Worm (Caenorhabditis elegans) whole organism, L2 larva: ENCODE measurements around the gene M110.7.

Experiments
- C34F6.9 ChIP-seq: fragments of 150-350 bp; optimal IDR thresholded peaks from 2 replicates; lab custom pipeline; 2014; ENCODE audit warnings: missing biosample characterization, missing genetic modification characterization
- F13H6.1 ChIP-seq: sonication (generic microtip); optimal IDR thresholded peaks from 2 replicates; lab custom pipeline; 2016; ENCODE audit warnings: missing genetic modification characterization, missing compliant biosample characterization
- R02D3.7 ChIP-seq: fragments of 150-350 bp; optimal IDR thresholded peaks from 2 replicates; lab custom pipeline; 2014; ENCODE audit warnings: missing biosample characterization, missing genetic modification characterization
- Y55F3AM.14 ChIP-seq: fragments of 200-800 bp; sonication (Bioruptor generic); optimal IDR thresholded peaks from 2 replicates; lab custom pipeline; 2018; ENCODE audit warnings: mild to moderate bottlenecking, missing genetic modification characterization, missing compliant biosample characterization
- alr-1 ChIP-seq: fragments of 150-350 bp; optimal IDR thresholded peaks from 2 replicates; lab custom pipeline; 2014; ENCODE audit warnings: missing biosample characterization, missing genetic modification characterization
- ama-1 ChIP-seq: fragments of 150-350 bp; optimal IDR thresholded peaks from 2 replicates; lab custom pipeline; 2018; ENCODE audit warnings: inconsistent platforms
- blmp-1 ChIP-seq: sonication (generic microtip); optimal IDR thresholded peaks from 2 replicates; lab custom pipeline; 2017; ENCODE audit warnings: missing genetic modification characterization, mild to moderate bottlenecking, missing compliant biosample characterization, antibody characterized with exemption, moderate library complexity; ENCODE audit not compliant: insufficient read depth
- crh-2 ChIP-seq: sonication (generic microtip); optimal IDR thresholded peaks from 2 replicates; lab custom pipeline; 2017; ENCODE audit warnings: missing biosample characterization, missing genetic modification characterization
- dmd-4 ChIP-seq: sonication (generic microtip); optimal IDR thresholded peaks from 2 replicates; lab custom pipeline; 2017; ENCODE audit warnings: missing biosample characterization, missing genetic modification characterization
- egl-27 ChIP-seq: sonication (generic microtip); optimal IDR thresholded peaks from 3 replicates; lab custom pipeline; 2017; ENCODE audit warnings: missing biosample characterization, missing genetic modification reagents, missing genetic modification characterization
- elt-3 ChIP-seq: sonication (generic microtip); optimal IDR thresholded peaks from 2 replicates; lab custom pipeline; 2017; ENCODE audit warnings: missing biosample characterization, missing genetic modification characterization
- fos-1 ChIP-seq: fragments of 150-350 bp; optimal IDR thresholded peaks from 2 replicates; lab custom pipeline; 2014; ENCODE audit warnings: missing biosample characterization, missing genetic modification characterization
- gmeb-1 ChIP-seq: fragments of 150-350 bp; optimal IDR thresholded peaks from 2 replicates; lab custom pipeline; 2014; ENCODE audit warnings: missing biosample characterization, missing genetic modification characterization
- lin-11 ChIP-seq: fragments of 150-350 bp; sonication (generic microtip); optimal IDR thresholded peaks from 2 replicates; lab custom pipeline; 2014; ENCODE audit warnings: missing biosample characterization, missing genetic modification characterization, inconsistent platforms, mixed read lengths
- lin-13 ChIP-seq: fragments of 150-350 bp; optimal IDR thresholded peaks from 2 replicates; lab custom pipeline; 2014; ENCODE audit warnings: missing biosample characterization, missing genetic modification reagents, missing genetic modification characterization
- lsy-2 ChIP-seq, 2 experiments: fragments of 150-350 bp in 1 of 2; sonication (generic microtip) in 1 of 2; optimal IDR thresholded peaks; 2 replicates each; lab custom pipeline; 2014 to 2017; ENCODE audit warnings: missing biosample characterization in 2 of 2, missing genetic modification characterization in 2 of 2
- mbf-1 ChIP-seq: sonication (generic microtip); optimal IDR thresholded peaks from 2 replicates; lab custom pipeline; 2017; ENCODE audit warnings: missing biosample characterization, missing genetic modification characterization
- nhr-10 ChIP-seq: sonication (generic microtip); optimal IDR thresholded peaks from 2 replicates; lab custom pipeline; 2017; ENCODE audit warnings: missing biosample characterization, missing genetic modification characterization
- nhr-11 ChIP-seq: fragments of 150-350 bp; optimal IDR thresholded peaks from 2 replicates; lab custom pipeline; 2014; ENCODE audit warnings: missing biosample characterization, missing genetic modification characterization
- nhr-129 ChIP-seq: fragments of 150-350 bp; optimal IDR thresholded peaks from 2 replicates; lab custom pipeline; 2014; ENCODE audit warnings: missing biosample characterization, missing genetic modification characterization
- nhr-21 ChIP-seq: fragments of 150-350 bp; optimal IDR thresholded peaks from 2 replicates; lab custom pipeline; 2014; ENCODE audit warnings: missing biosample characterization, missing genetic modification characterization
- nhr-237 ChIP-seq: fragments of 150-350 bp; optimal IDR thresholded peaks from 2 replicates; lab custom pipeline; 2014; ENCODE audit warnings: missing biosample characterization, missing genetic modification characterization
- nhr-25 ChIP-seq: fragments of 150-350 bp; sonication (generic microtip); optimal IDR thresholded peaks from 3 replicates; lab custom pipeline; 2014; ENCODE audit warnings: missing biosample characterization, missing genetic modification characterization
- nhr-6 ChIP-seq: fragments of 150-350 bp; optimal IDR thresholded peaks from 2 replicates; lab custom pipeline; 2014; ENCODE audit warnings: missing biosample characterization, missing genetic modification characterization
- sem-4 ChIP-seq: fragments of 150-350 bp; optimal IDR thresholded peaks from 2 replicates; lab custom pipeline; 2014; ENCODE audit warnings: missing biosample characterization, missing genetic modification reagents, missing genetic modification characterization
- skn-1 ChIP-seq: sonication (generic microtip); optimal IDR thresholded peaks from 2 replicates; lab custom pipeline; 2017; ENCODE audit warnings: missing biosample characterization, missing genetic modification characterization
- sma-3 ChIP-seq: sonication (generic microtip); optimal IDR thresholded peaks from 2 replicates; lab custom pipeline; 2016; ENCODE audit warnings: missing genetic modification reagents, missing genetic modification characterization, missing compliant biosample characterization
- sma-9 ChIP-seq, 2 experiments: fragments of 150-350 bp in 1 of 2; sonication (generic microtip) in 1 of 2; optimal IDR thresholded peaks; 2 replicates each; lab custom pipeline; 2014 to 2016; ENCODE audit warnings: missing genetic modification characterization in 2 of 2, mild to moderate bottlenecking in 1 of 2, missing biosample characterization in 1 of 2, missing compliant biosample characterization in 1 of 2, missing genetic modification reagents in 1 of 2, moderate library complexity in 1 of 2
- unc-55 ChIP-seq: fragments of 150-350 bp; sonication (generic microtip); optimal IDR thresholded peaks from 3 replicates; lab custom pipeline; 2014; ENCODE audit warnings: missing biosample characterization, missing genetic modification reagents, missing genetic modification characterization
- unc-62 ChIP-seq: fragments of 150-350 bp; optimal IDR thresholded peaks from 2 replicates; lab custom pipeline; 2014; ENCODE audit warnings: missing biosample characterization, missing genetic modification reagents, missing genetic modification characterization
- ztf-1 ChIP-seq: fragments of 200-800 bp; sonication (Bioruptor generic); conservative IDR thresholded peaks from 2 replicates; pipeline ENCODE4 v1.3.6; 2022; ENCODE audit warnings: missing genetic modification characterization, missing compliant biosample characterization
- ztf-11 ChIP-seq: sonication (generic microtip); optimal IDR thresholded peaks from 2 replicates; lab custom pipeline; 2017; ENCODE audit warnings: missing biosample characterization, missing genetic modification characterization

Gene M110.7

DNA sequence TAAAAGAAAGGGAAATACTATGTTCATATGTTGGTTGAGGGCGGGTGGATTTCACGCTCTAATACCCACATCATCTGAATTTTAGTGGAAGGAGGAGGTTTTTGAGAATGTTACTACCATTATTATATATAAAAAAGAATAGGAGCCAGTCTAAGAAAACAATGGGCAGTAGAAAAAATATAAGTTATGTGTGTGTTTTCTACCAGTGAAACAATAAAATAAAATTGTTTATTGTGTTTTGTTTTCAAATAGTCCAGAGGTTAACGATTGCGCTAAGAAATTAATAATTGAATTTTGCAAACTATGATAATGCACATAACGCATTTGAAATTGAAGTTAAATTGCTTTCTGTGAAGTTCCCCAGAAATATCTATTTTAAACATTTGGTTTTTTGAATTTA, 23.1 kb upstream of the M110.7 start, which contains the start of gene M110.8:
Gene M110.8, minus strand, starts transcription at position 101 of the 400 bp plus-strand sequence.
- TF ChIP-seq egl-27: no peak
- TF ChIP-seq nhr-11 (tag; lab: Kevin White, UChicago): no peak
- no peak for TF ChIP-seq ztf-11
- TF ChIP-seq unc-62 (GFP tag; lab: Kevin White, UChicago): no peak
- no peak for TF ChIP-seq Y55F3AM.14 (GFP tag; lab: Kevin White, UChicago)
- no peak for TF ChIP-seq nhr-25

DNA sequence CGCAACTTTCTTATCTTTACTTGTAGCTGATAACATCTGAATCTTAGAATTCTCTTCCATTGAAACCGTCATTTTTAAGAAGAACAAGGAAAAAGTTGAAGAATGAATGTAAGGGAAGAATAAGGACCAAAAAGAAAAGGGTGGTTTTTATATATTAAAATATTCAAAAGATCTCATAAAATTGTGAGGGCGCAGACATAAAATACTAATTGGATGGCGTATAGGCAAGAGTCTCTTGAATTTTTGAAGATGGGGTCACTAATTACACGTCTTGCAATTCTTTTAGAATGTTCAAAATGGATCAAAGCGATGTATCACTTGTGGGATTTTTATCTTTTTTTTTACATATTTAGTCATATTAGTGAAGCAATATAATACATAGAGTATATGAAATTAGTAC, 19.9 kb upstream of the M110.7 start, which contains the start of gene twk-3:
Gene twk-3, minus strand, starts transcription at position 101 of the 400 bp plus-strand sequence.
- TF ChIP-seq R02D3.7 (tag; lab: Kevin White, UChicago) (no peak), gmeb-1 (tag; lab: Kevin White, UChicago) (no peak)

DNA sequence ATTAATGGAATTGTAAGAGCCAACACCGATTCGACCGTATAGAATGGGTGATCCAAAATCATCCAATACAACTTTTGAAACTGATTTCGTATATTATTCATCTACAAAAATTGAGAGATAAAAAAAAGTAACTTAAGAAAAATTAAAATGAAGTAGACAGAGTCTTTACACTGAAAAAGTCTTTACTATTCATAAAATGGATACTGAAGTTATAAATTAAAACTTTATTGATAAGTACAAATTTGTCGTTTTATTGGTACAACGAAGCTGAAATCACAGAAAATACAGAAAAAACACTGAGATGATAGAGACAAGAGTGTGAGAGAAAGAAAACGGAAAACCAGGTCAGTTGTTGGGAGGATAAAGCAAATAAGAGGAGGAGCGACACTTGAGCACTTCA, 18.2 kb upstream of the M110.7 start, which contains the start of gene M110.10:
Gene M110.10, minus strand, starts transcription at position 101 of the 400 bp plus-strand sequence.
- TF ChIP-seq sma-3 (GFP tag; lab: Kevin White, UChicago) (no peak), skn-1 (tag; lab: Kevin White, UChicago) (no peak), unc-55 (no peak), mbf-1 (no peak), nhr-25 (no peak), blmp-1 (tag; lab: Kevin White, UChicago) (no peak), lin-13 (no peak), nhr-237 (tag; lab: Kevin White, UChicago) (no peak), nhr-10 (tag; lab: Kevin White, UChicago) (no peak), Y55F3AM.14 (GFP tag; lab: Kevin White, UChicago) (no peak), egl-27 (no peak), alr-1 (tag; lab: Kevin White, UChicago) (no peak), crh-2 (tag; lab: Kevin White, UChicago) (no peak)

DNA sequence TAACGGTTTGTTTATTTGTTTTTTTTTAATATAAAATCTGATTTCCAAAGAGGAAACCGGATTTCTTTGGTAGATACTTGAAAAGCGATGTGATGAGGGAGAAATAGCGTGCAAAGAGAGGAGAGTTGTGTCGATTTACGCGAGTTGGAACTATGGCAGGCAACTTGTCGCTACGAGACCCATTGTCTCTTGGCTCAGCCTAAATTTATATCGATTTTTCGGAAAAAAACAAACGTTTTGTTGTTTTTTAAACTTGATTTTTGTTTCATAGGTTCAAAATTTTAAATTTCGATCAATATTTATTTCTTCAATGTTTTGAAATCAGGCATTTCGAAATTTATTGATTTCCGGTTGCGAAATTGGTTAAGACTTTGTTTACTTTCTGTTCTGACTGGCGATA, 16.2 kb upstream of the M110.7 start, which contains the start of gene M110.3:
Gene M110.3, minus strand, starts transcription at position 184 of the 400 bp plus-strand sequence.
- TF ChIP-seq nhr-129 (tag; lab: Kevin White, UChicago) (peak; percentile 56), unc-55 (peak; percentile 70), sma-9 (GFP tag; optimal IDR thresholded peaks at IDR 0.05; lab: Kevin White, UChicago) (peak; percentile 49), sma-9 (tag; optimal IDR thresholded peaks at IDR 0.05; lab: Kevin White, UChicago) (no peak), nhr-21 (tag; lab: Kevin White, UChicago) (no peak), nhr-6 (tag; lab: Kevin White, UChicago) (peak; percentile 38), F13H6.1 (tag; lab: Kevin White, UChicago) (peak; percentile 46), ama-1 (lab: Kevin White, UChicago) (no peak), nhr-25 (peak; percentile 25), gmeb-1 (tag; lab: Kevin White, UChicago) (peak; percentile 51), R02D3.7 (tag; lab: Kevin White, UChicago) (peak; percentile 75), crh-2 (tag; lab: Kevin White, UChicago) (peak; percentile 51), lsy-2 (tag; optimal IDR thresholded peaks at IDR 0.05; lab: Kevin White, UChicago) (peak; percentile 25 to 86), C34F6.9 (tag; lab: Kevin White, UChicago) (peak; percentile 84), nhr-11 (tag; lab: Kevin White, UChicago) (no peak), nhr-10 (tag; lab: Kevin White, UChicago) (no peak), lin-11 (tag; lab: Kevin White, UChicago) (no peak)

DNA sequence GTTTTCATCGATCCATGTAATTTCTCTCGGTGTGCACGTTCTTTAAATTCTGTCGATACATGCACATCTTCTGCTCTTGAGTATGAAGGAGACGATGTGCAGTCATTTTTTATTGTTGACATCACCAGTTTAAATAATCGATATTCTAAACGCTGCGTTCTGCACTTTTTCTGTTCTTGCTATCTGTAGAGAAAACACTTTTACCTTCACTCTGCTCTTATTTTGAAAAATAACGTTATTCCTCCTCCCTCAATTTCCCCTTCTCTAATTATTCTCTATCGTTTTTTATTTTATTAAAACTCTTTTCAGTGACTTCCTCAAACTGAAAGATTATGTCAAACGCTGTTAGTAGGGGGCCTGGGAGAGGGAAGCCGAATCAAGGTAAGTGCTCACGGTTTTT, 15.7 kb upstream of the M110.7 start, which contains the start of gene ifg-1:
Gene ifg-1, plus strand, starts transcription at position 301 of the 400 bp plus-strand sequence.
- TF ChIP-seq unc-62 (GFP tag; lab: Kevin White, UChicago): no peak
- TF ChIP-seq nhr-21 (tag; lab: Kevin White, UChicago): no peak
- no peak for TF ChIP-seq mbf-1
- no peak for TF ChIP-seq ztf-1 (GFP tag; lab: Robert Waterston, UW)
- TF ChIP-seq alr-1 (tag; lab: Kevin White, UChicago): no peak
- TF ChIP-seq elt-3 (tag; lab: Kevin White, UChicago): no peak
- TF ChIP-seq fos-1 (tag; lab: Kevin White, UChicago): no peak
- no peak for TF ChIP-seq crh-2 (tag; lab: Kevin White, UChicago)
- no peak for TF ChIP-seq sem-4 (tag; lab: Kevin White, UChicago)
- no peak for TF ChIP-seq dmd-4
